Fruit fly (Drosophila melanogaster) whole organism, embryonic: ENCODE data around the gene beta4GalT7.
A peak's percentile ranks its signal among the peaks of the same experiment; 100 is the strongest.

Experiments
- Atf3 ChIP-seq: fragments of 200-800 bp; sonication (Bioruptor generic); optimal IDR thresholded peaks from 3 replicates; lab custom pipeline; 2016; ENCODE audit warnings: missing biosample characterization, missing genetic modification characterization
- Atf6 ChIP-seq: fragments of 200-800 bp; sonication (Bioruptor generic); IDR thresholded peaks from 2 replicates; pipeline ENCODE4 v1.3.6; 2022; ENCODE audit warnings: missing biosample characterization, missing genetic modification characterization
- CG10209 ChIP-seq: fragments of 200-800 bp; sonication (Bioruptor generic); optimal IDR thresholded peaks from 3 replicates; lab custom pipeline; 2017; ENCODE audit warnings: missing biosample characterization, mild to moderate bottlenecking, missing genetic modification characterization, missing genetic modification reagents
- CG10267 ChIP-seq: fragments of 200-800 bp; sonication (Bioruptor generic); optimal IDR thresholded peaks from 2 replicates; lab custom pipeline; 2018; ENCODE audit warnings: missing biosample characterization, mild to moderate bottlenecking, missing genetic modification characterization, moderate library complexity
- CG11723 ChIP-seq: fragments of 200-800 bp; sonication (Bioruptor generic); optimal IDR thresholded peaks from 2 replicates; lab custom pipeline; 2017; ENCODE audit warnings: missing biosample characterization, mild to moderate bottlenecking, missing genetic modification characterization
- CG12299 ChIP-seq: fragments of 200-800 bp; sonication (Bioruptor generic); optimal IDR thresholded peaks from 2 replicates; lab custom pipeline; 2018; ENCODE audit warnings: missing biosample characterization, mild to moderate bottlenecking, missing genetic modification characterization
- CG15601 ChIP-seq: fragments of 200-800 bp; sonication (Bioruptor generic); optimal IDR thresholded peaks from 3 replicates; lab custom pipeline; 2019; ENCODE audit warnings: missing biosample characterization, mild to moderate bottlenecking, missing genetic modification characterization, moderate library complexity
- CG1603 ChIP-seq: fragments of 200-800 bp; sonication (Bioruptor generic); optimal IDR thresholded peaks from 2 replicates; lab custom pipeline; 2019; ENCODE audit warnings: missing biosample characterization, mild to moderate bottlenecking, missing genetic modification characterization, moderate library complexity
- CG1647 ChIP-seq: fragments of 200-800 bp; sonication (Bioruptor generic); optimal IDR thresholded peaks from 3 replicates; lab custom pipeline; 2016; ENCODE audit warnings: missing biosample characterization, missing genetic modification characterization
- CG16779 ChIP-seq: fragments of 200-800 bp; sonication (Bioruptor generic); IDR thresholded peaks from 2 replicates; pipeline ENCODE4 v1.3.6; 2022; ENCODE audit warnings: missing biosample characterization, missing genetic modification characterization
- CG3065 ChIP-seq: fragments of 200-800 bp; sonication (Bioruptor generic); optimal IDR thresholded peaks from 2 replicates; lab custom pipeline; 2016; ENCODE audit warnings: missing biosample characterization, missing genetic modification characterization
- CG31388 ChIP-seq: fragments of 200-800 bp; sonication (Bioruptor generic); optimal IDR thresholded peaks from 2 replicates; lab custom pipeline; 2016; ENCODE audit warnings: missing biosample characterization, missing genetic modification characterization
- CG32532 ChIP-seq: fragments of 200-800 bp; sonication (Bioruptor generic); IDR thresholded peaks from 2 replicates; pipeline ENCODE4 v1.3.6; 2022; ENCODE audit warnings: missing biosample characterization, missing genetic modification characterization
- CG34422 ChIP-seq: fragments of 200-800 bp; sonication (Bioruptor generic); IDR thresholded peaks from 3 replicates; pipeline ENCODE4 v1.3.6; 2022; ENCODE audit warnings: missing biosample characterization, missing genetic modification characterization
- CG3726 ChIP-seq: fragments of 200-800 bp; sonication (Bioruptor generic); IDR thresholded peaks from 3 replicates; pipeline ENCODE4, ENCODE4 v1.3.6; 2022; ENCODE audit warnings: missing biosample characterization, missing genetic modification characterization
- CG3838 ChIP-seq: fragments of 200-800 bp; sonication (Bioruptor generic); optimal IDR thresholded peaks from 3 replicates; lab custom pipeline; 2016; ENCODE audit warnings: missing biosample characterization, missing genetic modification characterization
- Dad ChIP-seq: fragments of 200-800 bp; sonication (Bioruptor generic); optimal IDR thresholded peaks from 3 replicates; lab custom pipeline; 2016; ENCODE audit warnings: missing biosample characterization, missing genetic modification characterization
- E2f1 ChIP-seq: fragments of 200-800 bp; sonication (Bioruptor generic); IDR thresholded peaks from 2 replicates; pipeline ENCODE4 v1.3.6; 2022; ENCODE audit warnings: missing biosample characterization, missing genetic modification characterization
- E2f2 ChIP-seq: fragments of 200-800 bp; sonication (Bioruptor generic); IDR thresholded peaks from 2 replicates; pipeline ENCODE4 v1.3.6; 2022; ENCODE audit warnings: missing biosample characterization, missing genetic modification characterization
- Elba2 ChIP-seq: fragments of 200-800 bp; sonication (Bioruptor generic); optimal IDR thresholded peaks from 3 replicates; lab custom pipeline; 2016; ENCODE audit warnings: missing biosample characterization, missing genetic modification characterization
- H15 ChIP-seq: fragments of 200-800 bp; sonication (Bioruptor generic); IDR thresholded peaks from 3 replicates; pipeline ENCODE4 v1.3.6; 2022; ENCODE audit warnings: missing biosample characterization, missing genetic modification characterization
- HLH4C ChIP-seq: fragments of 200-800 bp; sonication (Bioruptor generic); IDR thresholded peaks from 3 replicates; pipeline ENCODE4 v1.3.6; 2022; ENCODE audit warnings: missing biosample characterization, missing genetic modification characterization; ENCODE audit not compliant: partially characterized antibody
- HmgD ChIP-seq: fragments of 200-800 bp; sonication (Bioruptor generic); optimal IDR thresholded peaks from 3 replicates; lab custom pipeline; 2016; ENCODE audit warnings: missing biosample characterization, missing genetic modification characterization
- Hsf ChIP-seq: fragments of 200-800 bp; sonication (Bioruptor generic); optimal IDR thresholded peaks from 3 replicates; lab custom pipeline; 2016; ENCODE audit warnings: missing biosample characterization, missing genetic modification characterization
- MBD-R2 ChIP-seq: fragments of 200-800 bp; sonication (Bioruptor generic); IDR thresholded peaks from 2 replicates; pipeline ENCODE4 v1.3.6; 2022; ENCODE audit warnings: missing biosample characterization, missing genetic modification characterization
- MESR4 ChIP-seq: fragments of 200-800 bp; sonication (Bioruptor generic); optimal IDR thresholded peaks from 2 replicates; lab custom pipeline; 2018; ENCODE audit warnings: missing biosample characterization, mild to moderate bottlenecking, missing genetic modification characterization, moderate library complexity
- Med ChIP-seq: fragments of 200-800 bp; sonication (Bioruptor generic); peaks from one replicate; lab custom pipeline; 2016; ENCODE audit warnings: missing biosample characterization, missing genetic modification characterization, mild to moderate bottlenecking, inconsistent platforms, moderate library complexity
- Ptx1 ChIP-seq: fragments of 200-800 bp; sonication (Bioruptor generic); IDR thresholded peaks from 2 replicates; pipeline ENCODE4 v1.3.6; 2022; ENCODE audit warnings: missing biosample characterization, missing genetic modification characterization
- Scr ChIP-seq: fragments of 200-800 bp; sonication (Bioruptor generic); IDR thresholded peaks from 2 replicates; pipeline ENCODE4 v1.3.6; 2022; ENCODE audit warnings: missing biosample characterization, missing genetic modification characterization; ENCODE audit not compliant: partially characterized antibody
- YL-1 ChIP-seq: fragments of 200-800 bp; sonication (Bioruptor generic); optimal IDR thresholded peaks from 3 replicates; lab custom pipeline; 2017; ENCODE audit warnings: missing biosample characterization, mild to moderate bottlenecking, missing genetic modification characterization
- ash1 ChIP-seq: fragments of 200-800 bp; sonication (Bioruptor generic); optimal IDR thresholded peaks from 2 replicates; lab custom pipeline; 2018; ENCODE audit warnings: missing biosample characterization, mild to moderate bottlenecking, missing genetic modification characterization
- fd96Cb ChIP-seq: fragments of 200-800 bp; sonication (Bioruptor generic); optimal IDR thresholded peaks from 2 replicates; lab custom pipeline; 2018; ENCODE audit warnings: missing biosample characterization, mild to moderate bottlenecking, missing genetic modification characterization, moderate library complexity
- gcm2 ChIP-seq: fragments of 200-800 bp; sonication (Bioruptor generic); optimal IDR thresholded peaks from 2 replicates; lab custom pipeline; 2016; ENCODE audit warnings: missing biosample characterization, missing genetic modification characterization
- gfzf ChIP-seq: fragments of 200-800 bp; sonication (Bioruptor generic); optimal IDR thresholded peaks from 2 replicates; lab custom pipeline; 2016; ENCODE audit warnings: missing biosample characterization, mild to moderate bottlenecking, missing genetic modification characterization, moderate library complexity
- hkb ChIP-seq, 2 experiments: fragments of 200-800 bp in 1 of 2; fragments of >200 bp in 1 of 2; sonication (Bioruptor generic) in 1 of 2; IDR thresholded peaks in 1 of 2; optimal IDR thresholded peaks in 1 of 2; 2 replicates each; pipeline versions ENCODE4 v1.3.6 to Lab custom; 2017 to 2022; ENCODE audit warnings: missing biosample characterization in 1 of 2, missing genetic modification characterization in 1 of 2
- kah ChIP-seq: fragments of 200-800 bp; sonication (Bioruptor generic); optimal IDR thresholded peaks from 2 replicates; lab custom pipeline; 2018; ENCODE audit warnings: missing biosample characterization, mild to moderate bottlenecking, missing genetic modification characterization
- lbe ChIP-seq: fragments of 200-800 bp; sonication (Bioruptor generic); optimal IDR thresholded peaks from 2 replicates; lab custom pipeline; 2016; ENCODE audit warnings: missing biosample characterization, mild to moderate bottlenecking, missing genetic modification characterization
- mld ChIP-seq: fragments of 200-800 bp; sonication (Bioruptor generic); IDR thresholded peaks from 3 replicates; pipeline ENCODE4 v1.3.6; 2022; ENCODE audit warnings: missing biosample characterization, missing genetic modification characterization; ENCODE audit not compliant: partially characterized antibody
- nerfin-2 ChIP-seq: fragments of 200-800 bp; sonication (Bioruptor generic); IDR thresholded peaks from 2 replicates; pipeline ENCODE4 v1.3.6; 2022; ENCODE audit warnings: missing biosample characterization, missing genetic modification characterization; ENCODE audit not compliant: partially characterized antibody
- odd ChIP-seq: fragments of 200-800 bp; sonication (Bioruptor generic); optimal IDR thresholded peaks from 2 replicates; lab custom pipeline; 2017; ENCODE audit warnings: missing biosample characterization, mild to moderate bottlenecking, missing genetic modification characterization
- rib ChIP-seq: fragments of 200-800 bp; sonication (Bioruptor generic); IDR thresholded peaks from 2 replicates; pipeline ENCODE4 v1.3.6; 2022; ENCODE audit warnings: missing biosample characterization, missing genetic modification characterization
- seq ChIP-seq: fragments of 200-800 bp; sonication (Bioruptor generic); IDR thresholded peaks from 2 replicates; pipeline ENCODE4 v1.3.6; 2022; ENCODE audit warnings: missing biosample characterization, missing genetic modification characterization
- so ChIP-seq: fragments of 200-800 bp; sonication (Bioruptor generic); IDR thresholded peaks from 3 replicates; pipeline ENCODE4 v1.3.6; 2022; ENCODE audit warnings: missing biosample characterization, missing genetic modification characterization
- stwl ChIP-seq: fragments of 200-800 bp; sonication (Bioruptor generic); optimal IDR thresholded peaks from 3 replicates; lab custom pipeline; 2018; ENCODE audit warnings: missing biosample characterization, mild to moderate bottlenecking, missing genetic modification characterization, moderate library complexity
- trem ChIP-seq: fragments of 200-800 bp; optimal IDR thresholded peaks from 3 replicates; lab custom pipeline; 2019; ENCODE audit warnings: missing biosample characterization, mild to moderate bottlenecking, missing genetic modification characterization, moderate library complexity
- wdn ChIP-seq: fragments of 200-800 bp; sonication (Bioruptor generic); IDR thresholded peaks from 2 replicates; pipeline ENCODE4 v1.3.6; 2022; ENCODE audit warnings: missing biosample characterization, missing genetic modification characterization

Gene beta4GalT7

DNA sequence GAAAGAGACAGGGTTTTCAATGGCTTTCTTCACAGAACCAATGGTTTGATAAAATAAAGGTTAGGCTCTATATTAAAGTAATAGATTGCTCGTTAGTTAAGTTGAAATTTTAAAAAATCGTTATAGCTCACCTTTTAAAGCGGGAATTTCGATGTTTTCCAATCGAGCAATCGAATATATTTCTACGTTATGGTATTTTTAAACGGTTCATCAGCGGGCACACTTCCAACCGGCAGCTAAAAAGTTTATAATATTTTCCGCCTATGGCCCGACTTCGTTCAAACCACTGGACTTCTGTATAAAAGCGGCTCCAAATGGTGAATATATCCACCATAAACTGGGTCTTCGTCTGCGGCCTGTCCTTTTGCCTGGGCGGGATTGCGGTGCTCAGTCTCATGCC, at the start of gene beta4GalT7 (continued):
- no peak for TF ChIP-seq Atf6 (GFP tag; lab: Robert Waterston, UW)
- peak; percentile 11 for TF ChIP-seq YL-1
- peak; percentile 79 for TF ChIP-seq gfzf (GFP tag; lab: Kevin White, UChicago)
- TF ChIP-seq trem (tag; lab: Kevin White, UChicago): peak; percentile 7
- TF ChIP-seq Med: peak; percentile 36
- TF ChIP-seq CG3726 (GFP tag; lab: Robert Waterston, UW): no peak
- peak; percentile 87 for TF ChIP-seq E2f2 (GFP tag; lab: Robert Waterston, UW)
- no peak for TF ChIP-seq lbe (GFP tag; lab: Kevin White, UChicago)
- no peak for TF ChIP-seq E2f1
- TF ChIP-seq CG1647 (GFP tag; lab: Kevin White, UChicago): no peak
- TF ChIP-seq CG15601 (tag; lab: Kevin White, UChicago): no peak
- no peak for TF ChIP-seq CG3065 (GFP tag; lab: Kevin White, UChicago)
- TF ChIP-seq H15: no peak
- peak; percentile 17 for TF ChIP-seq MESR4 (GFP tag; lab: Kevin White, UChicago)
- TF ChIP-seq kah (GFP tag; lab: Kevin White, UChicago): no peak
- TF ChIP-seq CG1603 (tag; lab: Kevin White, UChicago): peak; percentile 46
- TF ChIP-seq CG16779 (GFP tag; lab: Robert Waterston, UW): no peak
- TF ChIP-seq CG12299: no peak
- TF ChIP-seq Hsf (GFP tag; lab: Kevin White, UChicago): no peak
- TF ChIP-seq rib (GFP tag; lab: Robert Waterston, UW): no peak
- no peak for TF ChIP-seq CG10209 (GFP tag; lab: Kevin White, UChicago)
- no peak for TF ChIP-seq wdn (GFP tag; lab: Robert Waterston, UW)
- TF ChIP-seq CG31388 (GFP tag; lab: Kevin White, UChicago): no peak
- no peak for TF ChIP-seq seq (GFP tag; lab: Robert Waterston, UW)
- no peak for TF ChIP-seq stwl (tag; lab: Kevin White, UChicago)
- TF ChIP-seq fd96Cb (tag; lab: Kevin White, UChicago): no peak
- TF ChIP-seq ash1: no peak
- no peak for TF ChIP-seq gcm2 (GFP tag; lab: Kevin White, UChicago)
- TF ChIP-seq nerfin-2: no peak
- peak; percentile 69 for TF ChIP-seq MBD-R2 (GFP tag; lab: Robert Waterston, UW)
- TF ChIP-seq HmgD: no peak
- TF ChIP-seq Scr (GFP tag; lab: Robert Waterston, UW): peak; percentile 25; the same call in 1 of the 2 replicates
- no peak for TF ChIP-seq Elba2 (GFP tag; lab: Kevin White, UChicago)
- no peak for TF ChIP-seq Dad
- TF ChIP-seq HLH4C: no peak
- TF ChIP-seq CG11723 (GFP tag; lab: Kevin White, UChicago): no peak
- TF ChIP-seq Ptx1 (GFP tag; lab: Robert Waterston, UW): no peak
- peak; percentile 40; the same call in 1 of the 3 replicates for TF ChIP-seq CG34422 (GFP tag; lab: Robert Waterston, UW)
- TF ChIP-seq CG32532: no peak
- TF ChIP-seq CG3838 (GFP tag; lab: Kevin White, UChicago): no peak
- TF ChIP-seq odd: no peak
- TF ChIP-seq hkb (optimal IDR thresholded peaks at IDR 0.05; lab: Kevin White, UChicago): no peak
- TF ChIP-seq hkb (GFP tag; IDR thresholded peaks at IDR 0.05; lab: Robert Waterston, UW): no peak
- TF ChIP-seq so (GFP tag; lab: Robert Waterston, UW): no peak
- TF ChIP-seq Atf3 (GFP tag; lab: Kevin White, UChicago): no peak
- no peak for TF ChIP-seq CG10267
- no peak for TF ChIP-seq mld (GFP tag; lab: Robert Waterston, UW)
- TF ChIP-seq, all 482 proteins: peak for 23
